Worm (Caenorhabditis elegans): ENCODE data around the gene W02H5.19.

The W02H5.19 gene

ce11 chrV:2673807-2674206 is 35.1 kb downstream of the W02H5.19 start (continued):
- TF ChIP-seq nhr-67 (tag; optimal IDR thresholded peaks at IDR 0.05) (no peak), jun-1 (tag; optimal IDR thresholded peaks at IDR 0.05) (peak; percentile 21), lin-39 (tag; optimal IDR thresholded peaks at IDR 0.05) (peak; percentile 55), ceh-82 (tag; optimal IDR thresholded peaks at IDR 0.05) (no peak), fos-1 (tag; optimal IDR thresholded peaks at IDR 0.05) (no peak), zag-1 (tag; optimal IDR thresholded peaks at IDR 0.05) (no peak), ceh-9 (tag; optimal IDR thresholded peaks at IDR 0.05) (no peak), R02D3.7 (tag; optimal IDR thresholded peaks at IDR 0.05) (no peak), nhr-237 (tag; optimal IDR thresholded peaks at IDR 0.05) (no peak), nhr-11 (tag; optimal IDR thresholded peaks at IDR 0.05) (no peak), unc-62 (GFP tag; optimal IDR thresholded peaks at IDR 0.05) (no peak)

ce11 chrV:2675692-2676091 is 37.0 kb downstream of the W02H5.19 start:
- TF ChIP-seq nhr-23 (tag; optimal IDR thresholded peaks at IDR 0.05) (no peak), nhr-76 (tag; optimal IDR thresholded peaks at IDR 0.05) (no peak), sea-2 (GFP tag; optimal IDR thresholded peaks at IDR 0.05) (no peak), nhr-237 (tag; optimal IDR thresholded peaks at IDR 0.05) (no peak), ceh-28 (tag; optimal IDR thresholded peaks at IDR 0.05) (no peak), egl-27 (tag; optimal IDR thresholded peaks at IDR 0.05) (no peak), mml-1 (tag; optimal IDR thresholded peaks at IDR 0.05) (no peak), fkh-10 (GFP tag; optimal IDR thresholded peaks at IDR 0.05) (no peak), egl-5 (tag; optimal IDR thresholded peaks at IDR 0.05) (no peak), lin-15B (tag; optimal IDR thresholded peaks at IDR 0.05) (no peak), hmg-11 (tag; optimal IDR thresholded peaks at IDR 0.05) (no peak), zag-1 (tag; optimal IDR thresholded peaks at IDR 0.05) (no peak), jun-1 (tag; optimal IDR thresholded peaks at IDR 0.05) (no peak), aly-2 (tag; optimal IDR thresholded peaks at IDR 0.05) (no peak), fos-1 (tag; optimal IDR thresholded peaks at IDR 0.05) (no peak), ZK546.5 (tag; optimal IDR thresholded peaks at IDR 0.05) (no peak), ztf-4 (tag; optimal IDR thresholded peaks at IDR 0.05) (no peak), eor-1 (tag; optimal IDR thresholded peaks at IDR 0.05) (no peak)

- TF ChIP-seq egl-27 (tag; optimal IDR thresholded peaks at IDR 0.05) (no peak), hmg-11 (tag; optimal IDR thresholded peaks at IDR 0.05) (peak; percentile 7)
Observed at ce11 chrV:2677648-2678047, 39.0 kb downstream of the W02H5.19 start.

- TF ChIP-seq egl-5 (tag; optimal IDR thresholded peaks at IDR 0.05): no peak
- no peak for TF ChIP-seq pqm-1 (tag; optimal IDR thresholded peaks at IDR 0.05)
- no peak for TF ChIP-seq fos-1 (tag; optimal IDR thresholded peaks at IDR 0.05)
- TF ChIP-seq ceh-28 (tag; optimal IDR thresholded peaks at IDR 0.05): no peak
- TF ChIP-seq lsy-12 (tag; optimal IDR thresholded peaks at IDR 0.05): no peak
- no peak for TF ChIP-seq mml-1 (tag; optimal IDR thresholded peaks at IDR 0.05)
- no peak for TF ChIP-seq zag-1 (tag; optimal IDR thresholded peaks at IDR 0.05)
- no peak for TF ChIP-seq ceh-82 (tag; optimal IDR thresholded peaks at IDR 0.05)
- TF ChIP-seq skn-1 (tag; optimal IDR thresholded peaks at IDR 0.05): no peak
- no peak for TF ChIP-seq elt-2 (tag; optimal IDR thresholded peaks at IDR 0.05)
- TF ChIP-seq daf-12 (tag; optimal IDR thresholded peaks at IDR 0.05): no peak
- TF ChIP-seq lin-39 (tag; optimal IDR thresholded peaks at IDR 0.05): no peak
- no peak for TF ChIP-seq nhr-237 (tag; optimal IDR thresholded peaks at IDR 0.05)
- TF ChIP-seq unc-62 (GFP tag; optimal IDR thresholded peaks at IDR 0.05): no peak
- no peak for TF ChIP-seq R02D3.7 (tag; optimal IDR thresholded peaks at IDR 0.05)
- no peak for TF ChIP-seq nhr-67 (tag; optimal IDR thresholded peaks at IDR 0.05)
- TF ChIP-seq eor-1 (tag; optimal IDR thresholded peaks at IDR 0.05): no peak
- no peak for TF ChIP-seq fkh-10 (GFP tag; optimal IDR thresholded peaks at IDR 0.05)
- TF ChIP-seq unc-39 (tag; optimal IDR thresholded peaks at IDR 0.05): no peak
- TF ChIP-seq elt-3 (tag; optimal IDR thresholded peaks at IDR 0.05): no peak
Observed at ce11 chrV:2683497-2683896, 44.8 kb downstream of the W02H5.19 start.

ce11 chrV:2684227-2684626 is 45.5 kb downstream of the W02H5.19 start:
- TF ChIP-seq mml-1 (tag; optimal IDR thresholded peaks at IDR 0.05) (no peak), elt-2 (tag; optimal IDR thresholded peaks at IDR 0.05) (no peak), elt-3 (tag; optimal IDR thresholded peaks at IDR 0.05) (no peak), lsy-12 (tag; optimal IDR thresholded peaks at IDR 0.05) (no peak), fkh-2 (tag; optimal IDR thresholded peaks at IDR 0.05) (no peak), ztf-4 (tag; optimal IDR thresholded peaks at IDR 0.05) (no peak), ama-1 (optimal IDR thresholded peaks at IDR 0.05) (no peak), sea-2 (GFP tag; optimal IDR thresholded peaks at IDR 0.05) (no peak), ceh-16 (tag; optimal IDR thresholded peaks at IDR 0.05) (no peak), tbx-2 (tag; optimal IDR thresholded peaks at IDR 0.05) (no peak), egl-27 (tag; optimal IDR thresholded peaks at IDR 0.05) (no peak)
